Worm (Caenorhabditis elegans): ENCODE measurements around the gene nhr-218.

Gene nhr-218

DNA sequence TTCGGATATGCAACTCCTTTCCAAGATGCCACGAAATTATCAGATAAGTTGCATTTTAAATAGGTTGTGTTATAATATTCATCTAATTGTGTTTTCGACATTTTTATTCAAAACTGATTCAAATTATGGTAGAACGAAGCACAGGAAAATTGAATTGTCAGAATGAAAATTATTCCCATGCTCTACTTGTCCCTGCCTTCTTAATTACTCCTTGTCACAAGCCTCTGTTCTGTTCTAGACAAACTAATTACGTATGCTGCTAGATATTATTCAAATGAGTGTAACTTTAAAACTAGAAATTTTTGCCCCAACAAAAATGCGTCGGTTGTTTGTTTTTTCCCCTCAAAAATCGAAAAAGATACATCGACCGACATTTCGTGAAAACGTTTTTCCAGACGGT is 14.2 kb upstream of the nhr-218 start, which contains the start of gene srh-104:
srh-104 (minus strand) TSS at position 101 of the 400 bp plus-strand sequence.
- TF ChIP-seq lin-15B (tag; optimal IDR thresholded peaks at IDR 0.05) (no peak), alr-1 (tag; optimal IDR thresholded peaks at IDR 0.05; ENCODE audit: borderline replicate concordance) (no peak), elt-3 (tag; optimal IDR thresholded peaks at IDR 0.05) (no peak), hpl-2 (GFP tag; optimal IDR thresholded peaks at IDR 0.05) (no peak), nhr-84 (tag; optimal IDR thresholded peaks at IDR 0.05) (no peak), mep-1 (tag; optimal IDR thresholded peaks at IDR 0.05) (no peak), nhr-76 (tag; optimal IDR thresholded peaks at IDR 0.05) (no peak), swsn-7 (tag; optimal IDR thresholded peaks at IDR 0.05) (no peak), nhr-12 (tag; optimal IDR thresholded peaks at IDR 0.05) (no peak), isw-1 (GFP tag; IDR thresholded peaks at IDR 0.05) (no peak), mab-9 (GFP tag; IDR thresholded peaks at IDR 0.05) (no peak), lir-3 (tag; optimal IDR thresholded peaks at IDR 0.05; ENCODE audit: poor library complexity) (no peak), mdl-1 (tag; optimal IDR thresholded peaks at IDR 0.05) (no peak)

DNA sequence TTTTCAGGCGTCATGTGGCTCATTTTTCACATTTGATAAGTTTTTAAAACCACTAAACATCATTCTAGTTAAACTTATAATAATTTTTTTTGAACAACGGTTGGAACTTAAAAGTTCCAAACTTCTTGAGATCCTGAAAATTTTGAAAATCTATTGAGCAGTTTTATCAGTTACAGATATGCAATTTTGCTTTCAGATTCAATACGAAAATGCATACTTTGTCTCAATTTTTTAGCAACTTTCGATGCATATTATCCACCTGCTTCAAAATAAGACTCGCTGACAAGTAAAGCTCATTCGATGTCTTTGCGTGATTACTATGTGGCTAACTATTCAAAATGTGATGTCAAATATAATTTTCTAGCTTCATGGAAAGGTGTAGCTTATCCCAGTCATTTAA is 11.7 kb upstream of the nhr-218 start, which contains the start of gene srh-95:
srh-95 (plus strand) TSS at position 301 of the 400 bp plus-strand sequence.
- no peak for TF ChIP-seq sptf-1 (tag; optimal IDR thresholded peaks at IDR 0.05)
- TF ChIP-seq dsc-1 (tag; optimal IDR thresholded peaks at IDR 0.05): no peak
- no peak for TF ChIP-seq nhr-47 (tag; optimal IDR thresholded peaks at IDR 0.05)
- TF ChIP-seq ceh-63 (GFP tag; optimal IDR thresholded peaks at IDR 0.05): no peak
- no peak for TF ChIP-seq nhr-20 (tag; optimal IDR thresholded peaks at IDR 0.05)
- TF ChIP-seq nhr-237 (tag; optimal IDR thresholded peaks at IDR 0.05): no peak
- TF ChIP-seq sup-37 (GFP tag; optimal IDR thresholded peaks at IDR 0.05): no peak
- no peak for TF ChIP-seq elt-2 (tag; optimal IDR thresholded peaks at IDR 0.05)
- no peak for TF ChIP-seq fkh-8 (tag; optimal IDR thresholded peaks at IDR 0.05)

DNA sequence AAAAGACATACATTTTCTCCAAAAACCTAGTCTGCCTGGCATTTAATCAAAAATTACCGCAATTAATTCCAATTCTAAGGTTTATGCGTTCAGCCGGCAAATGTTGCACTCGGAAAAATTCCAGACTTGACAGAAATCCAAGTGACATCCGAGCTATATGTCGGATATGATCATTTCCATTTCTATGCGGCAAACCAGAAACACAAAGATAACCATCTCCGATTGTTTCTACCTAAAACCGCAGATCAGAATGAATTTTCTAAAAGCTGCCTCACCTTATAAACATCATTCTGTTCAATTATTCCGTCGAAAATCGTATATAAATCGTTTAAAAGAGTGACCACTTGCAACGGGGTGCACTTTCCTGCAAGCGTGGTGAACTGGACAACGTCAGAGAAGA is 9.1 kb upstream of the nhr-218 start:
- TF ChIP-seq swsn-7 (tag; optimal IDR thresholded peaks at IDR 0.05): no peak
- no peak for TF ChIP-seq fkh-8 (tag; optimal IDR thresholded peaks at IDR 0.05)
- no peak for TF ChIP-seq unc-130 (tag; optimal IDR thresholded peaks at IDR 0.05)
- TF ChIP-seq nhr-76 (tag; optimal IDR thresholded peaks at IDR 0.05): no peak
- TF ChIP-seq sup-37 (GFP tag; optimal IDR thresholded peaks at IDR 0.05): no peak
- no peak for TF ChIP-seq egl-27 (tag; optimal IDR thresholded peaks at IDR 0.05)
- TF ChIP-seq C34B4.2 (tag; optimal IDR thresholded peaks at IDR 0.05): no peak

DNA sequence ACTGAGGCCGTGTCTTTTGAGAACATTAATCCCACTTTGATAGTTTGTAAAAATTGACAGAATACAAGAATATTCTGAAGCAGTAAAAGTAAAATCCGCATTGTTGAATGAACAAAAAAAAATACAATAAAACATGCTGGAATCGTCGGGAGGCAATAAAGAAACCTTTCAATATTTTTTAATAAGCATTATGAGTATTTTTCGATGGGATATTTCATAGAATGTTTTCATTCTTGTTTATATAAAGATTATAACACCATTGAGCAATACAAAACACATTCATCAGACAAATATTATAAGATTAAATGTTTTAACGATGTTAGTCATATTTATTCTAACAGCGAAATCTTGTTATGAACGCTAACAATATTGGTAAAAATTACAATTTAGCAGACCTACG is 4.6 kb upstream of the nhr-218 start, which contains the start of gene gcy-20:
gcy-20 (minus strand) TSS at position 101 of the 400 bp plus-strand sequence.
- TF ChIP-seq hlh-4 (tag; optimal IDR thresholded peaks at IDR 0.05) (no peak), efl-1 (optimal IDR thresholded peaks at IDR 0.05) (no peak), efl-1 (GFP tag; optimal IDR thresholded peaks at IDR 0.05 in 1 of 2) (no peak), grh-1 (GFP tag; IDR thresholded peaks at IDR 0.05) (no peak)

DNA sequence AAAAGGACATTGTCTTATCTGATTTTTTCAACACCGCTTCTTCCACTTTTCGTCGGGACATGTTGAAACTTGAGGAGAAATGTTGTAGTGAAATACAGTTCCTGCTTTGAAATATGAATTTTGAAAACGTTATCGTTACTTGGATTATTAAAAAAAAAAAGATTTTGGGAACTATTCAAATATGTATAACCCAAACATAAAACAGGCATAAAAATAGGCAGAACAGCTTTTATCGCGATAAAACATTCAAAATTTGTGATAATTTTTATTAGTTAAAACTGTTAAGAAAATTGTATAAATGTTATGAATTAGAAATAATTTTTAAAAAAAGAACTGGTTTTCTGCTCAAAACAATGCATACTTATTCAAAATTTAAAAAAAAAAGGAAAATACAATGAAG is 1.8 kb upstream of the nhr-218 start, which contains the start of gene bgnt-1.3:
bgnt-1.3 (minus strand) TSS at position 101 of the 400 bp plus-strand sequence.
- TF ChIP-seq ztf-4 (tag; optimal IDR thresholded peaks at IDR 0.05) (no peak), swsn-7 (tag; optimal IDR thresholded peaks at IDR 0.05) (no peak), ceh-8 (GFP tag; optimal IDR thresholded peaks at IDR 0.05) (no peak), hlh-4 (tag; optimal IDR thresholded peaks at IDR 0.05) (no peak), nhr-12 (tag; optimal IDR thresholded peaks at IDR 0.05) (no peak), pax-3 (tag; optimal IDR thresholded peaks at IDR 0.05) (no peak), aly-2 (tag; optimal IDR thresholded peaks at IDR 0.05) (no peak), elt-3 (tag; optimal IDR thresholded peaks at IDR 0.05) (no peak), fkh-10 (GFP tag; optimal IDR thresholded peaks at IDR 0.05) (no peak), unc-86 (tag; optimal IDR thresholded peaks at IDR 0.05) (no peak), egl-27 (tag; optimal IDR thresholded peaks at IDR 0.05) (no peak), sptf-1 (tag; optimal IDR thresholded peaks at IDR 0.05) (no peak), lir-3 (tag; optimal IDR thresholded peaks at IDR 0.05; ENCODE audit: poor library complexity) (no peak), grh-1 (GFP tag; IDR thresholded peaks at IDR 0.05) (no peak)

All from whole organism, L1 larva.